Worm (Caenorhabditis elegans) whole organism, L4 larva: ENCODE measurements around the gene melo-3.

ENCODE experiments used
- D1046.2 ChIP-seq: fragments of 200-800 bp; sonication (Bioruptor generic); IDR thresholded peaks from 2 replicates; pipeline ENCODE4 v1.3.6; 2022; ENCODE audit warnings: missing genetic modification characterization, missing compliant biosample characterization
- F37D6.2 ChIP-seq: sonication (generic microtip); optimal IDR thresholded peaks from 2 replicates; lab custom pipeline; 2016; ENCODE audit warnings: mild to moderate bottlenecking, missing genetic modification characterization, missing compliant biosample characterization
- aha-1 ChIP-seq: fragments of 150-350 bp; peaks from one replicate; lab custom pipeline; 2014; ENCODE audit warnings: missing biosample characterization, missing genetic modification characterization
- arid-1 ChIP-seq: fragments of 200-800 bp; sonication (Bioruptor generic); conservative IDR thresholded peaks from 2 replicates; pipeline ENCODE4 v1.3.6; 2022; ENCODE audit warnings: missing genetic modification reagents, missing genetic modification characterization, missing compliant biosample characterization
- attf-4 ChIP-seq: sonication (generic microtip); optimal IDR thresholded peaks from 3 replicates; lab custom pipeline; 2017; ENCODE audit warnings: missing biosample characterization, missing genetic modification characterization
- ceh-62 ChIP-seq: sonication (generic microtip); optimal IDR thresholded peaks from 2 replicates; lab custom pipeline; 2017; ENCODE audit warnings: missing biosample characterization, missing genetic modification characterization
- ceh-82 ChIP-seq: sonication (generic microtip); optimal IDR thresholded peaks from 2 replicates; lab custom pipeline; 2017; ENCODE audit warnings: missing biosample characterization, missing genetic modification characterization
- cey-2 ChIP-seq: sonication (generic microtip); optimal IDR thresholded peaks from 3 replicates; lab custom pipeline; 2017; ENCODE audit warnings: missing genetic modification characterization, mild to moderate bottlenecking, missing compliant biosample characterization, antibody characterized with exemption, borderline replicate concordance; ENCODE audit not compliant: insufficient read depth
- ctbp-1 ChIP-seq: fragments of 200-800 bp; sonication (Bioruptor generic); IDR thresholded peaks from 2 replicates; pipeline ENCODE4 v1.3.6; 2022; ENCODE audit warnings: missing genetic modification reagents, missing genetic modification characterization, missing compliant biosample characterization
- daf-12 ChIP-seq: fragments of 150-350 bp; optimal IDR thresholded peaks from 2 replicates; lab custom pipeline; 2014; ENCODE audit warnings: missing biosample characterization, missing genetic modification reagents, missing genetic modification characterization
- daf-16 ChIP-seq, 3 experiments: sonication (generic microtip); optimal IDR thresholded peaks; 2 replicates each; lab custom pipeline; 2016 to 2017; ENCODE audit warnings: missing genetic modification characterization in 3 of 3, missing genetic modification reagents in 3 of 3, mild to moderate bottlenecking in 2 of 3, missing compliant biosample characterization in 2 of 3, missing biosample characterization in 1 of 3, moderate library complexity in 1 of 3
- daf-8 ChIP-seq: fragments of 200-800 bp; sonication (Bioruptor generic); IDR thresholded peaks from 2 replicates; pipeline ENCODE4 v1.3.6; 2022; ENCODE audit warnings: missing genetic modification characterization, missing compliant biosample characterization
- dpl-1 ChIP-seq: fragments of 150-350 bp; optimal IDR thresholded peaks from 2 replicates; lab custom pipeline; 2014; ENCODE audit warnings: missing biosample characterization, missing genetic modification reagents, missing genetic modification characterization
- duxl-1 ChIP-seq: sonication (generic microtip); optimal IDR thresholded peaks from 2 replicates; lab custom pipeline; 2016; ENCODE audit warnings: mild to moderate bottlenecking, missing genetic modification characterization, moderate library complexity, missing compliant biosample characterization; ENCODE audit not compliant: poor library complexity
- dve-1 ChIP-seq: sonication (generic microtip); optimal IDR thresholded peaks from 2 replicates; lab custom pipeline; 2017; ENCODE audit warnings: antibody characterized with exemption, mild to moderate bottlenecking, missing genetic modification characterization, missing compliant biosample characterization; ENCODE audit not compliant: insufficient read depth
- fkh-10 ChIP-seq: fragments of 150-350 bp; optimal IDR thresholded peaks from 2 replicates; lab custom pipeline; 2014; ENCODE audit warnings: missing biosample characterization, missing genetic modification reagents, missing genetic modification characterization
- hlh-11 ChIP-seq: fragments of 200-800 bp; sonication (Bioruptor generic); optimal IDR thresholded peaks from 2 replicates; lab custom pipeline; 2018; ENCODE audit warnings: mild to moderate bottlenecking, missing genetic modification characterization, missing compliant biosample characterization
- lin-38 ChIP-seq: fragments of 200-800 bp; sonication (Bioruptor generic); IDR thresholded peaks from 2 replicates; pipeline ENCODE4 v1.3.6; 2022; ENCODE audit warnings: missing genetic modification reagents, missing genetic modification characterization, missing compliant biosample characterization
- lin-39 ChIP-seq: fragments of 150-350 bp; optimal IDR thresholded peaks from 2 replicates; lab custom pipeline; 2014; ENCODE audit warnings: missing biosample characterization, missing genetic modification reagents, missing genetic modification characterization
- lsy-2 ChIP-seq, 2 experiments: fragments of 150-350 bp in 1 of 2; sonication (generic microtip) in 1 of 2; optimal IDR thresholded peaks; 2 replicates each; lab custom pipeline; 2014 to 2017; ENCODE audit warnings: missing biosample characterization in 2 of 2, missing genetic modification characterization in 2 of 2
- madf-5 ChIP-seq, 2 experiments: fragments of 200-800 bp; sonication (Bioruptor generic); IDR thresholded peaks; 2 replicates each; pipeline ENCODE4 v1.3.6; 2022; ENCODE audit warnings: missing compliant biosample characterization in 2 of 2, missing genetic modification characterization in 2 of 2
- mes-2 ChIP-seq: sonication (generic microtip); optimal IDR thresholded peaks from 2 replicates; lab custom pipeline; 2016; ENCODE audit warnings: missing genotype, mild to moderate bottlenecking, missing genetic modification characterization, missing compliant biosample characterization; ENCODE audit not compliant: poor library complexity, severe bottlenecking
- mxl-3 ChIP-seq: fragments of 200-800 bp; sonication (Bioruptor generic); optimal IDR thresholded peaks from 2 replicates; lab custom pipeline; 2018; ENCODE audit warnings: mild to moderate bottlenecking, missing genetic modification characterization, missing compliant biosample characterization
- nhr-11 ChIP-seq: fragments of 150-350 bp; optimal IDR thresholded peaks from 2 replicates; lab custom pipeline; 2014; ENCODE audit warnings: missing biosample characterization, missing genetic modification characterization
- nhr-25 ChIP-seq: sonication (generic microtip); optimal IDR thresholded peaks from 2 replicates; lab custom pipeline; 2017; ENCODE audit warnings: missing genetic modification characterization, mild to moderate bottlenecking, missing compliant biosample characterization, antibody characterized with exemption, moderate library complexity, borderline replicate concordance; ENCODE audit not compliant: insufficient read depth
- nhr-48 ChIP-seq: sonication (generic microtip); optimal IDR thresholded peaks from 2 replicates; lab custom pipeline; 2016; ENCODE audit warnings: mild to moderate bottlenecking, missing genetic modification characterization, missing compliant biosample characterization
- nhr-6 ChIP-seq: fragments of 150-350 bp; optimal IDR thresholded peaks from 2 replicates; lab custom pipeline; 2014; ENCODE audit warnings: missing biosample characterization, missing genetic modification characterization
- nhr-77 ChIP-seq: fragments of 150-350 bp; optimal IDR thresholded peaks from 2 replicates; lab custom pipeline; 2014; ENCODE audit warnings: missing biosample characterization, missing genetic modification characterization
- php-3 ChIP-seq: fragments of 200-800 bp; sonication (Bioruptor generic); IDR thresholded peaks from 2 replicates; pipeline ENCODE4 v1.3.6; 2022; ENCODE audit warnings: missing genetic modification reagents, missing genetic modification characterization, missing compliant biosample characterization
- sdz-12 ChIP-seq: fragments of 200-800 bp; sonication (Bioruptor generic); optimal IDR thresholded peaks from 2 replicates; lab custom pipeline; 2018; ENCODE audit warnings: mild to moderate bottlenecking, missing genetic modification characterization, missing compliant biosample characterization
- snpc-1.2 ChIP-seq: fragments of 200-800 bp; sonication (Bioruptor generic); IDR thresholded peaks from 2 replicates; pipeline ENCODE4 v1.3.6; 2022; ENCODE audit warnings: missing genetic modification reagents, missing genetic modification characterization, missing compliant biosample characterization
- unc-130 ChIP-seq: sonication (generic microtip); optimal IDR thresholded peaks from 2 replicates; lab custom pipeline; 2016; ENCODE audit warnings: missing genetic modification reagents, missing genetic modification characterization, missing compliant biosample characterization
- unc-62 ChIP-seq, 3 experiments: fragments of 150-350 bp in 1 of 3; sonication (generic microtip); optimal IDR thresholded peaks in 2 of 3; peaks in 1 of 3; 1 replicate in 1 of 3; 2 replicates in 2 of 3; lab custom pipeline; 2014 to 2017; ENCODE audit warnings: missing biosample characterization in 3 of 3, missing genetic modification characterization in 3 of 3, missing genetic modification reagents in 3 of 3, missing genotype in 1 of 3
- zfp-2 ChIP-seq: sonication (generic microtip); optimal IDR thresholded peaks from 2 replicates; lab custom pipeline; 2016; ENCODE audit warnings: mild to moderate bottlenecking, missing genetic modification characterization, missing compliant biosample characterization
- ztf-7 ChIP-seq: fragments of 150-350 bp; optimal IDR thresholded peaks from 2 replicates; lab custom pipeline; 2014; ENCODE audit warnings: missing biosample characterization, missing genetic modification characterization

The melo-3 gene

ce11 chrV:15060595-15060994 is 23.9 kb upstream of the melo-3 start:
- TF ChIP-seq nhr-48 (tag; lab: Kevin White, UChicago) = no peak
- no peak for TF ChIP-seq arid-1 (GFP tag; lab: Robert Waterston, UW)
- no peak for TF ChIP-seq fkh-10 (GFP tag; lab: Kevin White, UChicago)
- TF ChIP-seq aha-1 (tag; lab: Kevin White, UChicago) = peak; percentile 73
- TF ChIP-seq daf-8 (GFP tag; lab: Robert Waterston, UW) = no peak
- no peak for TF ChIP-seq ceh-82
- TF ChIP-seq cey-2 (tag; lab: Kevin White, UChicago) = no peak
- TF ChIP-seq unc-62 (GFP tag; optimal IDR thresholded peaks at IDR 0.05 in 1 of 2; lab: Kevin White, UChicago) = peak in 1 of 2 experiments; percentile 18
- TF ChIP-seq unc-62 (tag; optimal IDR thresholded peaks at IDR 0.05; lab: Kevin White, UChicago) = no peak
- TF ChIP-seq attf-4 (tag; lab: Kevin White, UChicago) = no peak
- TF ChIP-seq daf-12 (tag; lab: Kevin White, UChicago) = no peak
- TF ChIP-seq, all 104 proteins: peak for 2

DNA sequence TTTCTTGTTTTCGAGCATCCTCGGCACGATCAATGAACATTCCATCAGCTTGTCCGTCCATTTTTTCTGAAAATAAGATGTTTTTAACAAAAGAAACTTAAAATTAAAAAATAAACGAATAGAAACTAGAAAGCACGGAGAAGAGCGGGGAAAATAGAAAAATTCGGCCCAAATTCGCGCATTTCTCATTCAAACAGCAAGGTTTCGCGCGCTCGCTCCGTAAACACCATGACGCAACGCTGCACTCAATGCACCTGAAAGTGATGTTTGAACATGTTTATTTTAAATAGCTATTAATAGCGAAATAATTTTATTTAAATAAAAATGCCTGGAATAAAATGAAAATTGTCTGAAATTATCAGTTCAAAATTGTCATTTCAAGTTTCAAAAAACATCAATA is 22.9 kb upstream of the melo-3 start, which contains the start of the genes mcm-3 and C25D7.15:
mcm-3 (minus strand) TSS at position 66 of the 400 bp plus-strand sequence.
C25D7.15 (plus strand) TSS at position 275 of the 400 bp plus-strand sequence.
- TF ChIP-seq dpl-1 (GFP tag; lab: Kevin White, UChicago) (peak; percentile 85), lin-38 (peak; percentile 66), lin-39 (no peak), hlh-11 (tag; lab: Kevin White, UChicago) (peak; percentile 5), D1046.2 (GFP tag; lab: Robert Waterston, UW) (no peak), daf-16 (GFP tag; optimal IDR thresholded peaks at IDR 0.05; lab: Kevin White, UChicago) (no peak), daf-16 (tag; optimal IDR thresholded peaks at IDR 0.05; lab: Kevin White, UChicago) (peak; percentile 70), nhr-6 (tag; lab: Kevin White, UChicago) (peak; percentile 79), unc-130 (peak; percentile 25), madf-5 (GFP tag; IDR thresholded peaks at IDR 0.05; lab: Robert Waterston, UW) (no peak), nhr-48 (tag; lab: Kevin White, UChicago) (peak; percentile 12), php-3 (no peak), mes-2 (tag; lab: Kevin White, UChicago) (peak; percentile 64), sdz-12 (GFP tag; lab: Kevin White, UChicago) (no peak), unc-62 (GFP tag; optimal IDR thresholded peaks at IDR 0.05 in 1 of 2; lab: Kevin White, UChicago) (no peak), unc-62 (tag; optimal IDR thresholded peaks at IDR 0.05; lab: Kevin White, UChicago) (no peak), dve-1 (no peak), lsy-2 (tag; optimal IDR thresholded peaks at IDR 0.05; lab: Kevin White, UChicago) (no peak)

DNA sequence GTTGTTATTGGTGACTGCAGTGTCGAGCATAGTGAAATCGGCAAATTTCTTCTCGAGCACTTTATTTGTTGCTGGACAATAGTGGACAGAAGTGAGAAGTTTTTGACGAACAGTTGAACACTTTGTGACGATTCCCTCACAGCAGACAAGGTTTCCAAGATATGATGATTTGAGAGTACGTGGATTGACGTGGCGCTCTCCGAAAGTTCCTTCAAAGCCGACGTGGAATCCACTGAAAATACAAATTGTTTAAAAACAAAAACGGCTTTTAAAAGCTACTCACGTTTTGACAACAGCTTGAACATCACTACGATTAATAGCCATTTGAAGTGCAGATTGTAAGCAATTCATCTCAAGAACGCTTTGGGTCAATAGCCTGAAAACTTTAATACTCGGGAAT is 22.3 kb upstream of the melo-3 start:
- TF ChIP-seq nhr-77 (tag; lab: Kevin White, UChicago) = no peak
- no peak for TF ChIP-seq lin-38
- no peak for TF ChIP-seq dpl-1 (GFP tag; lab: Kevin White, UChicago)
- TF ChIP-seq nhr-6 (tag; lab: Kevin White, UChicago) = no peak
- no peak for TF ChIP-seq mxl-3 (GFP tag; lab: Kevin White, UChicago)
- TF ChIP-seq nhr-25 (tag; lab: Kevin White, UChicago) = no peak
- no peak for TF ChIP-seq ctbp-1
- TF ChIP-seq zfp-2 (tag; lab: Kevin White, UChicago) = no peak
- no peak for TF ChIP-seq duxl-1 (tag; lab: Kevin White, UChicago)
- no peak for TF ChIP-seq nhr-11
- TF ChIP-seq snpc-1.2 = no peak

DNA sequence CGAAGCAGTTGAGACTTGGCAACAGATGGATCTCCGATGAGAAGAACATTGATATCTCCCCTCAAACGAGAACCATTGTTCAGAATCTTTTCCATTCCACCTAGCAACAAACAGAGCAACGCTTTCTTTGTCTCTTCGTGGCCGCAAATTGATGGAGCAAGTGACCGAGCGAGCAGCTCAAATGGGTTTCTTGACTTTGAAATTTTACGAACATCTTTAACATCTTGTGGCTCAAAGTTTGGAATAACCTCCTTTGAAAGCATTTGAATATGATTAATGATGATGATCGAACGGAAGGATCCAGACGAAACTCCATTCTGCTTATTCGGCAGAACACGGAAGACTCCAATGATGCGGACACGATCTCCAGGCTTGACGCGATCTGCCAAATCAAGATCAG is 21.8 kb upstream of the melo-3 start:
- no peak for TF ChIP-seq F37D6.2 (tag; lab: Kevin White, UChicago)
- no peak for TF ChIP-seq ztf-7 (tag; lab: Kevin White, UChicago)
- no peak for TF ChIP-seq zfp-2 (tag; lab: Kevin White, UChicago)
- TF ChIP-seq unc-62 (GFP tag; optimal IDR thresholded peaks at IDR 0.05 in 1 of 2; lab: Kevin White, UChicago) = peak in 1 of 2 experiments; percentile 98
- TF ChIP-seq unc-62 (tag; optimal IDR thresholded peaks at IDR 0.05; lab: Kevin White, UChicago) = no peak
- TF ChIP-seq ceh-62 = no peak
